Worm (Caenorhabditis elegans) whole organism, young adult: ENCODE data around the gene sucl-2.

Experiments
- B0019.2 ChIP-seq: fragments of 200-800 bp; sonication (Bioruptor generic); conservative IDR thresholded peaks from 2 replicates; pipeline ENCODE4 v1.3.6; 2022; ENCODE audit warnings: missing genetic modification reagents, missing genetic modification characterization, missing compliant biosample characterization
- C06A6.2 ChIP-seq: fragments of 200-800 bp; sonication (Bioruptor generic); conservative IDR thresholded peaks from 2 replicates; pipeline ENCODE4 v1.3.6; 2022; ENCODE audit warnings: missing genetic modification characterization, missing compliant biosample characterization
- F23B12.7 ChIP-seq: sonication (generic microtip); optimal IDR thresholded peaks from 2 replicates; lab custom pipeline; 2017; ENCODE audit warnings: missing genetic modification characterization, mild to moderate bottlenecking, missing compliant biosample characterization, antibody characterized with exemption, moderate library complexity; ENCODE audit not compliant: insufficient read depth
- F39B2.1 ChIP-seq: fragments of 200-800 bp; sonication (Bioruptor generic); IDR thresholded peaks from 2 replicates; pipeline ENCODE4 v1.3.6; 2022; ENCODE audit warnings: missing genetic modification reagents, missing genetic modification characterization, missing compliant biosample characterization
- F49E8.2 ChIP-seq: sonication (generic microtip); optimal IDR thresholded peaks from 3 replicates; lab custom pipeline; 2017; ENCODE audit warnings: missing genetic modification characterization, mild to moderate bottlenecking, missing compliant biosample characterization, antibody characterized with exemption, moderate library complexity; ENCODE audit not compliant: insufficient read depth
- F55B11.4 ChIP-seq: sonication (generic microtip); optimal IDR thresholded peaks from 2 replicates; lab custom pipeline; 2016; ENCODE audit warnings: missing compliant biosample characterization, missing genetic modification characterization, borderline replicate concordance; ENCODE audit not compliant: insufficient read depth
- K12H6.12 ChIP-seq: fragments of 200-800 bp; sonication (Bioruptor generic); optimal IDR thresholded peaks from 2 replicates; lab custom pipeline; 2018; ENCODE audit warnings: mild to moderate bottlenecking, missing genetic modification characterization, missing compliant biosample characterization
- Y53F4B.3 ChIP-seq: fragments of 200-800 bp; sonication (Bioruptor generic); IDR thresholded peaks from 2 replicates; pipeline ENCODE4 v1.3.6; 2022; ENCODE audit warnings: missing genetic modification reagents, missing genetic modification characterization, missing compliant biosample characterization
- akir-1 ChIP-seq: fragments of 200-800 bp; sonication (Bioruptor generic); optimal IDR thresholded peaks from 2 replicates; lab custom pipeline; 2018; ENCODE audit warnings: mild to moderate bottlenecking, missing genetic modification characterization, moderate library complexity, missing compliant biosample characterization
- aptf-3 ChIP-seq: fragments of 200-800 bp; sonication (Bioruptor generic); IDR thresholded peaks from 2 replicates; pipeline ENCODE4 v1.3.6; 2022; ENCODE audit warnings: missing genetic modification characterization, missing compliant biosample characterization
- athp-1 ChIP-seq: sonication (generic microtip); optimal IDR thresholded peaks from 2 replicates; lab custom pipeline; 2017; ENCODE audit warnings: mild to moderate bottlenecking, missing genetic modification characterization, missing compliant biosample characterization
- attf-5 ChIP-seq: fragments of 200-800 bp; sonication (Bioruptor generic); optimal IDR thresholded peaks from 2 replicates; lab custom pipeline; 2018; ENCODE audit warnings: mild to moderate bottlenecking, missing genetic modification characterization, missing compliant biosample characterization
- attf-6 ChIP-seq: fragments of 200-800 bp; sonication (Bioruptor generic); IDR thresholded peaks from 2 replicates; pipeline ENCODE4 v1.3.6; 2022; ENCODE audit warnings: missing genetic modification reagents, missing genetic modification characterization, missing compliant biosample characterization
- bed-1 ChIP-seq: fragments of 200-800 bp; sonication (Bioruptor generic); IDR thresholded peaks from 2 replicates; pipeline ENCODE4 v1.3.6; 2022; ENCODE audit warnings: missing genetic modification reagents, missing genetic modification characterization, missing compliant biosample characterization
- cebp-1 ChIP-seq, 2 experiments: fragments of 200-800 bp in 1 of 2; sonication (Bioruptor generic) in 1 of 2; sonication (generic microtip) in 1 of 2; IDR thresholded peaks in 1 of 2; optimal IDR thresholded peaks in 1 of 2; 2 replicates each; pipeline versions ENCODE4 v1.3.6 to Lab custom; 2017 to 2022; ENCODE audit warnings: missing compliant biosample characterization in 2 of 2, missing genetic modification characterization in 2 of 2, mild to moderate bottlenecking in 1 of 2, missing genetic modification reagents in 1 of 2, moderate library complexity in 1 of 2
- ceh-27 ChIP-seq: fragments of 200-800 bp; sonication (Bioruptor generic); optimal IDR thresholded peaks from 2 replicates; lab custom pipeline; 2018; ENCODE audit warnings: mild to moderate bottlenecking, missing genetic modification characterization, moderate library complexity, missing compliant biosample characterization
- ceh-58 ChIP-seq: fragments of 200-800 bp; sonication (Bioruptor generic); IDR thresholded peaks from 2 replicates; pipeline ENCODE4 v1.3.6; 2022; ENCODE audit warnings: missing genetic modification characterization, missing compliant biosample characterization
- ceh-79 ChIP-seq: sonication (generic microtip); optimal IDR thresholded peaks from 2 replicates; lab custom pipeline; 2017; ENCODE audit warnings: mild to moderate bottlenecking, missing genetic modification characterization, missing compliant biosample characterization
- dox-1 ChIP-seq: fragments of 200-800 bp; sonication (Bioruptor generic); IDR thresholded peaks from 2 replicates; pipeline ENCODE4 v1.3.6; 2022; ENCODE audit warnings: missing genetic modification reagents, missing genetic modification characterization, missing compliant biosample characterization
- dpl-1 ChIP-seq: fragments of 150-350 bp; optimal IDR thresholded peaks from 2 replicates; lab custom pipeline; 2014; ENCODE audit warnings: missing biosample characterization, missing genetic modification reagents, missing genetic modification characterization
- ekl-4 ChIP-seq: fragments of 200-800 bp; sonication (Bioruptor generic); IDR thresholded peaks from 2 replicates; pipeline ENCODE4 v1.3.6; 2022; ENCODE audit warnings: missing genetic modification reagents, missing genetic modification characterization, missing compliant biosample characterization
- hlh-26 ChIP-seq: fragments of 200-800 bp; sonication (Bioruptor generic); conservative IDR thresholded peaks from 2 replicates; pipeline ENCODE4 v1.3.6; 2022; ENCODE audit warnings: missing genetic modification reagents, missing genetic modification characterization, missing compliant biosample characterization
- hmg-1.2 ChIP-seq: fragments of 200-800 bp; sonication (Bioruptor generic); IDR thresholded peaks from 2 replicates; pipeline ENCODE4 v1.3.6; 2022; ENCODE audit warnings: missing genetic modification reagents, missing genetic modification characterization, missing compliant biosample characterization
- lin-26 ChIP-seq: fragments of 200-800 bp; sonication (Bioruptor generic); IDR thresholded peaks from 2 replicates; pipeline ENCODE4 v1.3.6; 2022; ENCODE audit warnings: missing genetic modification reagents, missing genetic modification characterization, missing compliant biosample characterization
- lin-54 ChIP-seq: fragments of 200-800 bp; sonication (Bioruptor generic); optimal IDR thresholded peaks from 2 replicates; lab custom pipeline; 2018; ENCODE audit warnings: mild to moderate bottlenecking, missing genetic modification characterization, missing compliant biosample characterization
- mcd-1 ChIP-seq: fragments of 200-800 bp; sonication (Bioruptor generic); IDR thresholded peaks from 2 replicates; pipeline ENCODE4 v1.3.6; 2022; ENCODE audit warnings: missing genetic modification reagents, missing genetic modification characterization, missing compliant biosample characterization
- nfya-1 ChIP-seq: sonication (generic microtip); optimal IDR thresholded peaks from 2 replicates; lab custom pipeline; 2017; ENCODE audit warnings: antibody characterized with exemption, missing compliant biosample characterization, missing genetic modification characterization, borderline replicate concordance; ENCODE audit not compliant: insufficient read depth
- nhr-27 ChIP-seq: fragments of 200-800 bp; sonication (Bioruptor generic); optimal IDR thresholded peaks from 2 replicates; lab custom pipeline; 2018; ENCODE audit warnings: mild to moderate bottlenecking, missing genetic modification characterization, moderate library complexity, missing compliant biosample characterization
- nhr-80 ChIP-seq: sonication (generic microtip); optimal IDR thresholded peaks from 2 replicates; lab custom pipeline; 2016; ENCODE audit warnings: missing genetic modification characterization, missing compliant biosample characterization
- nhr-90 ChIP-seq: sonication (generic microtip); optimal IDR thresholded peaks from 2 replicates; lab custom pipeline; 2016; ENCODE audit warnings: missing genotype, mild to moderate bottlenecking, missing genetic modification characterization, missing compliant biosample characterization
- pha-4 ChIP-seq: fragments of 150-350 bp; sonication (generic microtip); optimal IDR thresholded peaks from 2 replicates; lab custom pipeline; 2014; ENCODE audit warnings: missing biosample characterization, missing genetic modification reagents, missing genetic modification characterization
- rcor-1 ChIP-seq: fragments of 200-800 bp; sonication (Bioruptor generic); IDR thresholded peaks from 2 replicates; pipeline ENCODE4 v1.3.6; 2022; ENCODE audit warnings: missing genetic modification reagents, missing genetic modification characterization, missing compliant biosample characterization
- snpc-4 ChIP-seq, 5 experiments: fragments of 150-350 bp in 1 of 5; sonication (generic microtip) in 4 of 5; optimal IDR thresholded peaks; 2 replicates each; lab custom pipeline; 2014 to 2018; ENCODE audit warnings: missing genetic modification characterization in 5 of 5, missing biosample characterization in 3 of 5, antibody characterized with exemption in 2 of 5, mild to moderate bottlenecking in 2 of 5, missing compliant biosample characterization in 2 of 5, missing genotype in 2 of 5, moderate library complexity in 2 of 5, missing genetic modification reagents in 1 of 5
- zfh-2 ChIP-seq: fragments of 200-800 bp; sonication (Bioruptor generic); conservative IDR thresholded peaks from 2 replicates; pipeline ENCODE4 v1.3.6; 2022; ENCODE audit warnings: missing genetic modification reagents, missing genetic modification characterization, missing compliant biosample characterization
- ztf-18 ChIP-seq: sonication (generic microtip); optimal IDR thresholded peaks from 2 replicates; lab custom pipeline; 2016; ENCODE audit warnings: missing genotype, mild to moderate bottlenecking, missing genetic modification characterization, missing compliant biosample characterization

sucl-2 gene

DNA sequence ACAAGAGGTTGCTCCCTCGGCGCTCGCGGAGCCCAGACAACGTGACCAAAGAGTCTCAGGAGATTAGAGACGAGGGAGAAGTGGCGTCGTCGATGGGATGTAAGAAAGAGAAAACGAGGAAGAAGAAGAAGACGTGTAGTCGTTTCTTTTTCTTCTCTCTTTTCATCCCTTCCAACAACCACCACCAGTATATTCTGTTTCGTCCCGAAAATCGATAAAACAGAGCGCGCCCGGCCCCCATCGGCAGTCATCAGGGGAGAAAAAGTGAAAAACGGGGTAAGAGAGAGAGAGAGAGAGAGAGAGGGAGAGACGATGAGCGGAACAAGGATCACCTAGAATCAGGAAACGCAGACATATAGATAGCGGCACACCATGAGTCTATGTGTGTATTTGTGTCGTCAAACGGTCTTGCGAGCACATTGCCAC is 13.3 kb downstream of the sucl-2 start (continued):
- TF ChIP-seq ceh-27 (GFP tag; lab: Kevin White, UChicago) (peak; percentile 80), Y53F4B.3 (GFP tag; lab: Robert Waterston, UW) (no peak), nhr-27 (no peak), ceh-79 (tag; lab: Kevin White, UChicago) (no peak), cebp-1 (GFP tag; IDR thresholded peaks at IDR 0.05; lab: Robert Waterston, UW) (no peak), cebp-1 (tag; optimal IDR thresholded peaks at IDR 0.05; lab: Kevin White, UChicago) (peak; percentile 76), K12H6.12 (tag; lab: Kevin White, UChicago) (peak; percentile 77), hlh-26 (GFP tag; lab: Robert Waterston, UW) (no peak), hmg-1.2 (peak; percentile 88), mcd-1 (GFP tag; lab: Robert Waterston, UW) (peak; percentile 71), ekl-4 (peak; percentile 57; the same call in 1 of the 2 replicates), zfh-2 (GFP tag; lab: Robert Waterston, UW) (peak; percentile 93), lin-26 (GFP tag; lab: Robert Waterston, UW) (peak; percentile 74; the same call in 1 of the 2 replicates), snpc-4 (GFP tag; optimal IDR thresholded peaks at IDR 0.05; lab: Kevin White, UChicago) (peak; percentile 41), snpc-4 (tag; optimal IDR thresholded peaks at IDR 0.05; lab: Kevin White, UChicago) (peak in 2 of 4 experiments; percentile 34 to 43), attf-5 (GFP tag; lab: Kevin White, UChicago) (peak; percentile 83), nhr-80 (tag; lab: Kevin White, UChicago) (peak; percentile 75)
- TF ChIP-seq, all 124 proteins: peak for 23

DNA sequence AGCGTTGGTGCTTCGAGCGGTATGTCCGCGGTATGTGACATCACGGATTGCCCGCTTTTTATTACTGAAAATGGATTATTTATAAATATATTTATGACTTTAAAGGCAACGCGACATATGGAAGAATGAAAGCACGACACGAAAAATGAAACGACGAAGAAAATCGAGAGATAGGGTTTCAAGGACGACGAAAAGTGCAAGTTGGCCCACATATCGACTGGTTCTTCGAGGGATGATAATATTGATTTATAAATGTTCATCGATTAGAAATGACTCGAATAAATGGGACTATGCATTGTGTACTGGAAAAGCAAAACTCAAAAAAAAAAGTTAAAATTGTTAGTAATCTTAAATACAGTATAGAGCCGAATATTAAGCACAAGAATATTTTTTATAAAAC is 14.5 kb downstream of the sucl-2 start, which contains the start of gene zer-1:
Gene zer-1 (minus strand): TSS at position 68 of the 400 bp plus-strand sequence.
- no peak for TF ChIP-seq mcd-1 (GFP tag; lab: Robert Waterston, UW)
- TF ChIP-seq rcor-1 = no peak
- TF ChIP-seq akir-1 = no peak
- TF ChIP-seq C06A6.2 = no peak
- TF ChIP-seq athp-1 (tag; lab: Kevin White, UChicago) = no peak
- no peak for TF ChIP-seq B0019.2 (GFP tag; lab: Robert Waterston, UW)
- no peak for TF ChIP-seq aptf-3 (GFP tag; lab: Robert Waterston, UW)
- no peak for TF ChIP-seq dpl-1 (GFP tag; lab: Kevin White, UChicago)
- no peak for TF ChIP-seq F39B2.1 (GFP tag; lab: Robert Waterston, UW)
- TF ChIP-seq pha-4 (tag; lab: Kevin White, UChicago) = no peak
- TF ChIP-seq F23B12.7 (tag; lab: Kevin White, UChicago) = no peak
- no peak for TF ChIP-seq F55B11.4
- no peak for TF ChIP-seq hmg-1.2
- TF ChIP-seq, all 124 proteins: peak for 0

DNA sequence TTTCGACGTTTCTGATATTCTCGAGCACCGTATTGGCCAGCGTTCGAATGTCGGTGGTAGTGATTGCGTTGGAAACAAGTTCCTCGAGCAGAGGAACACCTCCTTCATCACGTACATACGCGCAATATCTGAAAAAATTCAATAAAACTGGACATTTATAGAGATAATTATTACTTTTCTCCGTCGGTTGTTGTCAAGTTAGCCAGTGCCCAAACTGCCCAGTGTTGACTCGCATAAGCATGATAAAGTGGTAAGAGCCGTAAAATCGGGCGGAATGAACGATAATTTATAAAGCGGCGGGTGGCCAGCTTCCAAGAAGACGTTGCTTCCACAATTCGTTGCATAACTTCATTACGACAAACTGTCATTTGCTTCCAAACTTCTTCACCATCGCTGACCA is 17.6 kb downstream of the sucl-2 start:
- TF ChIP-seq bed-1 (no peak), F49E8.2 (tag; lab: Kevin White, UChicago) (no peak), attf-6 (GFP tag; lab: Robert Waterston, UW) (no peak), ztf-18 (tag; lab: Kevin White, UChicago) (no peak), athp-1 (tag; lab: Kevin White, UChicago) (no peak), lin-54 (GFP tag; lab: Kevin White, UChicago) (no peak), nhr-90 (tag; lab: Kevin White, UChicago) (no peak), nfya-1 (no peak), dox-1 (no peak), ceh-58 (no peak), attf-5 (GFP tag; lab: Kevin White, UChicago) (no peak)
- TF ChIP-seq, all 124 proteins: peak for 0
